Worm (Caenorhabditis elegans): ENCODE data around the gene tag-278.

DNA sequence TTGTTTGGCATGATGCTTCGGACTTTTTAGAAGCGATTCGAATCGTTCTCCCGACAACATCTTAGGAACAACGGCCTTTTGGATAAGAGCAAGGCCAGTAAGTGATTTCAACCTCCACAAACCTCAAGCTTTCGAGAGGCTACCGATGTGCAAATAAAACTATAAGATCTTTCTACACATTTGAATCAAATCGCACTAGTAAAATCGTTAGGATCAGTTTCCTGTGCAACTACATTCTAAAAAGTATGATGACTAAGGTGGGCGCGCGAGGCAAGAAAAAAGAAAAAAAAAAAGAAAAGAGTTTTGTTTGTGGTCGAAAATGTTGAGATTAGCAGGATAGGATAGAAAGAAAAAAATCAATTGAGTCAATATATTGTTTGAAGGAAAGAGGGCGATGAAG lies 44.2 kb downstream of the tag-278 start, which contains the start of gene tmem-24:
- TF ChIP-seq nhr-2 (tag; optimal IDR thresholded peaks at IDR 0.05) (no peak), blmp-1 (tag; optimal IDR thresholded peaks at IDR 0.05) (no peak), unc-62 (GFP tag; optimal IDR thresholded peaks at IDR 0.05) (no peak), sptf-1 (tag; optimal IDR thresholded peaks at IDR 0.05) (no peak), elt-3 (tag; optimal IDR thresholded peaks at IDR 0.05) (no peak), ztf-11 (tag; optimal IDR thresholded peaks at IDR 0.05) (no peak), unc-39 (tag; optimal IDR thresholded peaks at IDR 0.05) (no peak), pha-4 (tag; optimal IDR thresholded peaks at IDR 0.05) (no peak), nhr-237 (tag; optimal IDR thresholded peaks at IDR 0.05) (no peak), ces-1 (GFP tag; optimal IDR thresholded peaks at IDR 0.05) (no peak), elt-1 (tag; optimal IDR thresholded peaks at IDR 0.05; ENCODE audit: borderline replicate concordance, insufficient read depth) (no peak)

Measured in whole organism, mixed stage, embryonic.